Worm (Caenorhabditis elegans): ENCODE data around the gene gcy-15.
"Not testable (repeated sequence)": the region's sequence is repeated elsewhere in the genome, so short reads cannot be mapped to it uniquely, and the experiment has no call there.

gcy-15 gene

ce11 chrII:3224631-3225030 is 27.8 kb upstream of the gcy-15 start, which contains the start of gene ZC239.15:
Gene ZC239.15 (minus strand): TSS chrII:3224731.
- TF ChIP-seq ces-1 (GFP tag; optimal IDR thresholded peaks at IDR 0.05): no peak
- TF ChIP-seq unc-120 (tag; optimal IDR thresholded peaks at IDR 0.05; ENCODE audit: poor library complexity, severe bottlenecking): no peak
- TF ChIP-seq pha-4 (tag; optimal IDR thresholded peaks at IDR 0.05): no peak
- no peak for TF ChIP-seq ceh-83 (GFP tag; optimal IDR thresholded peaks at IDR 0.05)
- no peak for TF ChIP-seq elt-1 (tag; optimal IDR thresholded peaks at IDR 0.05; ENCODE audit: borderline replicate concordance, insufficient read depth)
- no peak for TF ChIP-seq unc-62 (GFP tag; optimal IDR thresholded peaks at IDR 0.05)
- no peak for TF ChIP-seq mep-1 (tag; optimal IDR thresholded peaks at IDR 0.05)
- TF ChIP-seq blmp-1 (tag; optimal IDR thresholded peaks at IDR 0.05): no peak
- no peak for TF ChIP-seq ham-2 (GFP tag; optimal IDR thresholded peaks at IDR 0.05)
- no peak for TF ChIP-seq snpc-4 (tag; optimal IDR thresholded peaks at IDR 0.05)
- no peak for TF ChIP-seq tbx-8 (GFP tag; optimal IDR thresholded peaks at IDR 0.05)
- no peak for TF ChIP-seq M03D4.4 (tag; optimal IDR thresholded peaks at IDR 0.05)
- TF ChIP-seq hlh-1 (tag; optimal IDR thresholded peaks at IDR 0.05): no peak
- no peak for TF ChIP-seq lsy-2 (tag; optimal IDR thresholded peaks at IDR 0.05)
- TF ChIP-seq bed-3 (GFP tag; optimal IDR thresholded peaks at IDR 0.05): no peak
- no peak for TF ChIP-seq zip-8 (tag; optimal IDR thresholded peaks at IDR 0.05)

ce11 chrII:3222686-3223085 is 25.8 kb upstream of the gcy-15 start, which contains the start of gene ZC239.13:
Gene ZC239.13 (minus strand): TSS chrII:3222839.
- TF ChIP-seq mep-1 (tag; optimal IDR thresholded peaks at IDR 0.05): no peak
- TF ChIP-seq lin-13 (tag; optimal IDR thresholded peaks at IDR 0.05): no peak
- no peak for TF ChIP-seq elt-3 (tag; optimal IDR thresholded peaks at IDR 0.05)
- no peak for TF ChIP-seq zip-8 (tag; optimal IDR thresholded peaks at IDR 0.05)
- no peak for TF ChIP-seq tbx-8 (GFP tag; optimal IDR thresholded peaks at IDR 0.05)
- no peak for TF ChIP-seq nhr-28 (tag; optimal IDR thresholded peaks at IDR 0.05)
- TF ChIP-seq ceh-83 (GFP tag; optimal IDR thresholded peaks at IDR 0.05): no peak
- no peak for TF ChIP-seq sem-2 (GFP tag; optimal IDR thresholded peaks at IDR 0.05)
- TF ChIP-seq unc-62 (GFP tag; optimal IDR thresholded peaks at IDR 0.05): no peak
- no peak for TF ChIP-seq unc-120 (tag; optimal IDR thresholded peaks at IDR 0.05; ENCODE audit: poor library complexity, severe bottlenecking)
- no peak for TF ChIP-seq ces-1 (GFP tag; optimal IDR thresholded peaks at IDR 0.05)
- TF ChIP-seq nhr-2 (tag; optimal IDR thresholded peaks at IDR 0.05): no peak
- no peak for TF ChIP-seq M03D4.4 (tag; optimal IDR thresholded peaks at IDR 0.05)

- TF ChIP-seq ceh-39 (tag; optimal IDR thresholded peaks at IDR 0.05) (no peak), unc-39 (tag; optimal IDR thresholded peaks at IDR 0.05) (no peak), nhr-76 (tag; optimal IDR thresholded peaks at IDR 0.05) (no peak), nhr-12 (tag; optimal IDR thresholded peaks at IDR 0.05) (no peak), pha-4 (tag; optimal IDR thresholded peaks at IDR 0.05) (no peak), flh-1 (GFP tag; optimal IDR thresholded peaks at IDR 0.05) (no peak)
Observed at ce11 chrII:3221730-3222129, 24.9 kb upstream of the gcy-15 start, which contains the start of gene ZC239.14. Gene ZC239.14 (minus strand): TSS chrII:3222034.

- TF ChIP-seq pha-4 (tag; optimal IDR thresholded peaks at IDR 0.05) (no peak), nhr-28 (tag; optimal IDR thresholded peaks at IDR 0.05) (no peak), zip-8 (tag; optimal IDR thresholded peaks at IDR 0.05) (no peak)
Observed at ce11 chrII:3220723-3221122, 23.9 kb upstream of the gcy-15 start, which contains the start of gene ZC239.22. Gene ZC239.22 (minus strand): TSS chrII:3220823.

- TF ChIP-seq snpc-4, nhr-76, blmp-1 (tag; optimal IDR thresholded peaks at IDR 0.05): not testable (repeated sequence)
Observed at ce11 chrII:3215762-3216161, 18.9 kb upstream of the gcy-15 start, which contains the start of gene ZC239.3. Gene ZC239.3 (plus strand): TSS chrII:3216062.

ce11 chrII:3213898-3214297 is 17.0 kb upstream of the gcy-15 start, which contains the start of gene ZC239.4:
Gene ZC239.4 (plus strand): TSS chrII:3214198.
- no peak for TF ChIP-seq nhr-2 (tag; optimal IDR thresholded peaks at IDR 0.05)
- TF ChIP-seq cnd-1 (tag; optimal IDR thresholded peaks at IDR 0.05): no peak
- TF ChIP-seq bed-3 (GFP tag; optimal IDR thresholded peaks at IDR 0.05): no peak
- TF ChIP-seq elt-3 (tag; optimal IDR thresholded peaks at IDR 0.05): no peak
- TF ChIP-seq snpc-4 (tag; optimal IDR thresholded peaks at IDR 0.05): no peak
- no peak for TF ChIP-seq flh-1 (GFP tag; optimal IDR thresholded peaks at IDR 0.05)
- TF ChIP-seq sem-2 (GFP tag; optimal IDR thresholded peaks at IDR 0.05): no peak
- TF ChIP-seq ztf-11 (tag; optimal IDR thresholded peaks at IDR 0.05): no peak
- TF ChIP-seq sptf-1 (tag; optimal IDR thresholded peaks at IDR 0.05): no peak
- no peak for TF ChIP-seq ceh-43 (GFP tag; optimal IDR thresholded peaks at IDR 0.05)
- no peak for TF ChIP-seq hlh-1 (tag; optimal IDR thresholded peaks at IDR 0.05)
- no peak for TF ChIP-seq drap-1 (GFP tag; optimal IDR thresholded peaks at IDR 0.05)
- TF ChIP-seq zip-8 (tag; optimal IDR thresholded peaks at IDR 0.05): no peak
- no peak for TF ChIP-seq elt-1 (tag; optimal IDR thresholded peaks at IDR 0.05; ENCODE audit: borderline replicate concordance, insufficient read depth)
- no peak for TF ChIP-seq pha-4 (tag; optimal IDR thresholded peaks at IDR 0.05)

Measured in whole organism, mixed stage, embryonic.